Fruit fly (Drosophila melanogaster): ENCODE results near the gene CG45428.

Gene CG45428

DNA sequence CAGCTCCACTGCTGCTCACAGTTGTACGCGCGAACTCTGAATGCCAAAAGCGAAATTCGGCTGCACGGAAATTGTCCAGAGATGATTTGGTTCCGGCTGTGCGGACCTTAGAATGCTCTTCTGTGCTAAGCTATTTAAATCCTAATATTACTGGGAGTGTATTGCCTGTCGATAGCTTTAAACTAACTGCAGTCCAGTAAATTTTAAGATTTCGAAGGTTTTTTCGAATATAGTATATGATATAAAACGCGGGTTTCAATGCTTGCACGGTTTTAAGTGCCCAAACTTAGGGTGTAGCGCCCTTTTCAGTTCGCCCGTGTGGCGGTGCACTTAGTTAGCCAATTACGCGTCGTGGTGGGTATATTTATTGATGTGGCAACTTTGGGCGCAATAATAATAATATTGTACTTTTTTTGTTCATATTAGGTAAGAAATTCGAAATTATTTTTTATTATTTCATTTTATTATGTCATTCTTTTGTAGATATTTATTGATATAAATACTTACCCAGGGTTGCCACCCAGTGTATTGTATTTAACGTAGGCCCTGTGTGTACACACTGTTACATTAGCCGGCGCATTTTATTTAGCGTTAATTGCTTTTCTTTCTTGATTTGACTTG lies 42.0 kb upstream of the CG45428 start, which contains the start of the genes Chro and Ssl1 (continued):
- TF ChIP-seq dsx (GFP tag; optimal IDR thresholded peaks at IDR 0.05; ENCODE audit: poor library complexity, severe bottlenecking) (peak; percentile 99), OdsH (GFP tag; optimal IDR thresholded peaks at IDR 0.05) (peak; percentile 100), Hr38 (GFP tag; optimal IDR thresholded peaks at IDR 0.05) (peak; percentile 100), Gug (GFP tag; IDR thresholded peaks at IDR 0.05) (peak; percentile 100), cyc (GFP tag; optimal IDR thresholded peaks at IDR 0.05) (peak; percentile 100), Sox14 (GFP tag; optimal IDR thresholded peaks at IDR 0.05) (peak; percentile 100), pdm3 (GFP tag; optimal IDR thresholded peaks at IDR 0.05) (peak; percentile 100), net (GFP tag; optimal IDR thresholded peaks at IDR 0.05) (peak; percentile 100), spab (GFP tag; optimal IDR thresholded peaks at IDR 0.05) (peak; percentile 100), achi (GFP tag; optimal IDR thresholded peaks at IDR 0.05) (peak; percentile 99), Sox15 (GFP tag; optimal IDR thresholded peaks at IDR 0.05) (peak; percentile 100), Blimp-1 (GFP tag; optimal IDR thresholded peaks at IDR 0.05) (peak; percentile 98), Hr4 (GFP tag; optimal IDR thresholded peaks at IDR 0.05) (peak; percentile 100), CG15336 (GFP tag; IDR thresholded peaks at IDR 0.05) (peak; percentile 100), Ets96B (tag; optimal IDR thresholded peaks at IDR 0.05) (peak; percentile 100), CG8119 (GFP tag; IDR thresholded peaks at IDR 0.05) (peak; percentile 100), CG7368 (GFP tag; optimal IDR thresholded peaks at IDR 0.05) (peak; percentile 100), CG31627 (GFP tag; optimal IDR thresholded peaks at IDR 0.05) (peak; percentile 100), topi (GFP tag; optimal IDR thresholded peaks at IDR 0.05) (peak; percentile 100)

DNA sequence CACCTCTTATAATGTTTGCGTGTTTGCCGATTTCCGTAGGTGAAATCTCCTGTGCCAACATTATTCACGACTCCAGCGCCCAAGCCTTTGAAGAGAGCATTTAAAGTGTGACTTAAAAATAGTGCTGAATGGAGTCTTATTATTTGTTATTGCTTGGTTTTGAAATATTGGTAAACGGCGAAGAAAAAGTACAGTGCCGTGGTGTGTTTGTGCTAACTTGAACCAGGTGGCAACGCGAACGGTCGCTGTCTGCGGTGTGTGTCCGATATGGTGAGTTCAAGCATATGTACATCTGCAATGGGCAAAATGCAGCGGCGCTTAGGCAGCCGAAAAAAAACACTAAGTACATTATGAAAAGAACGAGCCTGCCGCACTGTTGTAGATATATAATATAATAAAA lies 41.1 kb upstream of the CG45428 start:
- TF ChIP-seq dsx (GFP tag; optimal IDR thresholded peaks at IDR 0.05; ENCODE audit: poor library complexity, severe bottlenecking) (no peak), CG8319 (GFP tag; optimal IDR thresholded peaks at IDR 0.05) (no peak), CG16779 (tag; optimal IDR thresholded peaks at IDR 0.05) (peak; percentile 8), CG6808 (GFP tag; optimal IDR thresholded peaks at IDR 0.05) (no peak), acj6 (GFP tag; optimal IDR thresholded peaks at IDR 0.05) (no peak), Eip93F (GFP tag; optimal IDR thresholded peaks at IDR 0.05) (peak; percentile 18), CG3032 (tag; optimal IDR thresholded peaks at IDR 0.05) (no peak), CG6163 (GFP tag; IDR thresholded peaks at IDR 0.05) (0 out of 3 replicates have a peak, but pooled peaks have one; percentile 10), cyc (GFP tag; optimal IDR thresholded peaks at IDR 0.05) (no peak), CG1621 (tag; optimal IDR thresholded peaks at IDR 0.05) (no peak)

DNA sequence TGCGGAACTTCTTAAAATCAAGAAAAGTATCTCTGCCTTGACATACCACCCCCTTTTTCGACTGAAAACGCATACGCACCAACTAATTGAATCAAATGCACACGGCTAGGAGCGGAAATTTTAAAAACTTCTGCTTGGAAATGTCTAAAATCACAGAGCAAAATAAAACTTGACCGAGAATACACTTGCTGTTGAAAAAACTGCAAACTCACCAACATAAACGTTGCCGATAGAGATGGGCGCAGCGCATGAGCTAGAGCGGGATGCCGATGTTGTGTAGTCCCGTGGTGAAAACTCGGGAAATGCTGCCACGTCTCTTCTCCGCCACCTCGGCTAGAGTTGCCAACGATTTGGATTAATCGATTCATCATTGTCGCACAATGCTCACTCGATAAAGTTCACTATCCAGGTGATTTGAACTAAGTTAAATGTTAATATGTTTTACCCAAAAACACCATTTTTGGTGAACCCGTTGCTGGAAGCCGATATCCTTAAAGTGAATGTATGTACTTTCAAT lies 35.0 kb upstream of the CG45428 start, which contains the start of the genes CG11109 and Arf1:
CG11109 (plus strand) TSS at position 356 of the 517 bp plus-strand sequence.
Arf1 (minus strand) TSS at position 387 of the 517 bp plus-strand sequence.
- TF ChIP-seq Ets96B (tag; optimal IDR thresholded peaks at IDR 0.05) (no peak), OdsH (GFP tag; optimal IDR thresholded peaks at IDR 0.05) (no peak), Lpt (GFP tag; optimal IDR thresholded peaks at IDR 0.05) (no peak), Sox102F (GFP tag; optimal IDR thresholded peaks at IDR 0.05) (no peak), achi (GFP tag; optimal IDR thresholded peaks at IDR 0.05) (no peak), CG11294 (GFP tag; IDR thresholded peaks at IDR 0.05) (no peak), dsx (GFP tag; optimal IDR thresholded peaks at IDR 0.05; ENCODE audit: poor library complexity, severe bottlenecking) (peak; percentile 1), Sox15 (GFP tag; optimal IDR thresholded peaks at IDR 0.05) (no peak), fkh (GFP tag; optimal IDR thresholded peaks at IDR 0.05) (peak; percentile 27), esn (GFP tag; optimal IDR thresholded peaks at IDR 0.05) (peak; percentile 18), salr (GFP tag; optimal IDR thresholded peaks at IDR 0.05) (no peak), CG6808 (GFP tag; optimal IDR thresholded peaks at IDR 0.05) (peak; percentile 9), CG31627 (GFP tag; optimal IDR thresholded peaks at IDR 0.05) (peak; percentile 3), CG3032 (tag; optimal IDR thresholded peaks at IDR 0.05) (no peak), CG6854 (GFP tag; optimal IDR thresholded peaks at IDR 0.05) (peak; percentile 54), Eip93F (GFP tag; optimal IDR thresholded peaks at IDR 0.05) (no peak), Smox (GFP tag; optimal IDR thresholded peaks at IDR 0.05) (no peak), svp (GFP tag) (peak; percentile 79), CG11762 (GFP tag; optimal IDR thresholded peaks at IDR 0.05; ENCODE audit: insufficient read depth) (no peak), net (GFP tag; optimal IDR thresholded peaks at IDR 0.05) (no peak), CG8319 (GFP tag; optimal IDR thresholded peaks at IDR 0.05) (no peak), CG8632 (GFP tag; optimal IDR thresholded peaks at IDR 0.05) (no peak), CG4318 (GFP tag; optimal IDR thresholded peaks at IDR 0.05) (no peak), CG6163 (GFP tag; IDR thresholded peaks at IDR 0.05) (peak; percentile 23; the same call in 1 of the 3 replicates), CG9139 (GFP tag; optimal IDR thresholded peaks at IDR 0.05) (no peak), cyc (GFP tag; optimal IDR thresholded peaks at IDR 0.05) (no peak), CG10669 (GFP tag; optimal IDR thresholded peaks at IDR 0.05) (no peak), Met (GFP tag; optimal IDR thresholded peaks at IDR 0.05) (no peak), Gug (GFP tag; IDR thresholded peaks at IDR 0.05) (no peak), ss (GFP tag; optimal IDR thresholded peaks at IDR 0.05) (peak in 1 of 2 experiments; percentile 15), CG8119 (GFP tag; IDR thresholded peaks at IDR 0.05) (0 out of 3 replicates have a peak, but pooled peaks have one; percentile 27), Ets21C (GFP tag; optimal IDR thresholded peaks at IDR 0.05) (no peak), CG16779 (tag; optimal IDR thresholded peaks at IDR 0.05) (no peak)
